Worm (Caenorhabditis elegans): ENCODE data around the gene affl-1.

Gene affl-1

DNA sequence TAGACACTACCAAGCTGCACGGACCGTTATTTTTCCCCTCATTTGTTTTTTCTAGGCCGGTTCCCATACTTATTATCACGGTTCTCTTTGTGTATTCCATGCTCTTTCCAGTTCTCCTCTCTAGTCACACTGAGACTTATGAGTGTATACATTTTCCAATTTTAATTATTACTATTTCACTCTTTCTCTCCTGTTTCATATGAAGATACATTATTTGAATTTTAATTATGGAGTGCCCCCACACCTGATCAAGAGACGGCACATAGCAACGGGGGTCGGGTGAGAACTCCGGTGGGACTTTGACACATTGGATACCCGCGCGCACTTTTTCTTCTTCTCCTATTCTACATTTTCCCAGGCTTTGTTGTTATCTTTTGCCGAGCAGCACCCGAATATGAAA lies at the start of gene affl-1:
Gene affl-1, plus strand, starts transcription at position 301 of the 400 bp plus-strand sequence.
- no peak for TF ChIP-seq tbx-2 (tag; optimal IDR thresholded peaks at IDR 0.05)
- no peak for TF ChIP-seq efl-1 (optimal IDR thresholded peaks at IDR 0.05)
- TF ChIP-seq efl-1 (GFP tag; optimal IDR thresholded peaks at IDR 0.05 in 1 of 2): peak in 1 of 2 experiments; percentile 60

DNA sequence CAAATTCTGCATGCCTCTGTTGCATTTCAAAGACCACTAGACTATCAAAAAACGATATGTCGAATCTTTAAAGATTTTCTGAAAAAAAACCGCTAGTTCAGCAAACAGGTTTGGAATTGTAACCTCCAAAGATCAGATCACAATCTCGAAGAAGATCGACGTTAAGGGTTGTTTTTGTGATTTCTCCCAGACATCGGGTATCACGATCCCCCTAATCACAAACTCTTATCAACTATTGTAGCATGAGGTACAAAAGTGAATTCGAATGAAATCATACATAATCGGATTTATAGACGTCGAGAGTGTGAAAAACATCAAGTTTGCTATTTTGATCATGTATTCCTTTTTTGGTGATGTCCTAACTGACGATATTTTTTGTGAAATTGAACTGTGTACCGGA lies 39.1 kb upstream of the affl-1 start:
- no peak for TF ChIP-seq lin-14 (GFP tag; optimal IDR thresholded peaks at IDR 0.05)
- no peak for TF ChIP-seq xbp-1 (tag; optimal IDR thresholded peaks at IDR 0.05)
- TF ChIP-seq nhr-90 (tag; optimal IDR thresholded peaks at IDR 0.05; ENCODE audit: poor library complexity): no peak
- TF ChIP-seq alr-1 (tag; optimal IDR thresholded peaks at IDR 0.05; ENCODE audit: borderline replicate concordance): no peak
- TF ChIP-seq mdl-1 (tag; optimal IDR thresholded peaks at IDR 0.05): no peak
- TF ChIP-seq ama-1 (optimal IDR thresholded peaks at IDR 0.05): no peak
- TF ChIP-seq aha-1 (tag; optimal IDR thresholded peaks at IDR 0.05): no peak
- TF ChIP-seq Y116A8C.19 (tag; optimal IDR thresholded peaks at IDR 0.05; ENCODE audit: borderline replicate concordance): no peak
- no peak for TF ChIP-seq egl-13 (tag; optimal IDR thresholded peaks at IDR 0.05)
- TF ChIP-seq efl-3 (GFP tag; optimal IDR thresholded peaks at IDR 0.05): no peak
- TF ChIP-seq lin-35 (GFP tag; optimal IDR thresholded peaks at IDR 0.05): no peak
- no peak for TF ChIP-seq hlh-4 (tag; optimal IDR thresholded peaks at IDR 0.05)
- no peak for TF ChIP-seq dsc-1 (tag; optimal IDR thresholded peaks at IDR 0.05)
- TF ChIP-seq nhr-85 (tag): peak; percentile 88
- no peak for TF ChIP-seq rnt-1 (tag; optimal IDR thresholded peaks at IDR 0.05)
- no peak for TF ChIP-seq swsn-7 (tag; optimal IDR thresholded peaks at IDR 0.05)
- TF ChIP-seq nhr-20 (tag; optimal IDR thresholded peaks at IDR 0.05): peak; percentile 19
- peak in 1 of 6 experiments; percentile 16 for TF ChIP-seq elt-3 (tag; optimal IDR thresholded peaks at IDR 0.05)
- TF ChIP-seq nhr-71 (tag; optimal IDR thresholded peaks at IDR 0.05): peak; percentile 5
- TF ChIP-seq nhr-77 (tag; optimal IDR thresholded peaks at IDR 0.05): no peak
- TF ChIP-seq vab-15 (tag; optimal IDR thresholded peaks at IDR 0.05): no peak
- TF ChIP-seq hlh-17 (GFP tag; optimal IDR thresholded peaks at IDR 0.05; ENCODE audit: borderline replicate concordance): no peak
- no peak for TF ChIP-seq isw-1 (GFP tag; IDR thresholded peaks at IDR 0.05)
- no peak for TF ChIP-seq snpc-4 (tag; optimal IDR thresholded peaks at IDR 0.05)
- TF ChIP-seq ztf-4 (tag; optimal IDR thresholded peaks at IDR 0.05): no peak
- TF ChIP-seq efl-1 (optimal IDR thresholded peaks at IDR 0.05): no peak
- TF ChIP-seq efl-1 (GFP tag; optimal IDR thresholded peaks at IDR 0.05 in 1 of 2): no peak
- no peak for TF ChIP-seq jun-1 (tag; optimal IDR thresholded peaks at IDR 0.05)
- no peak for TF ChIP-seq C16A3.4 (tag; optimal IDR thresholded peaks at IDR 0.05)
- no peak for TF ChIP-seq tlp-1 (tag; optimal IDR thresholded peaks at IDR 0.05)
- TF ChIP-seq ets-5 (GFP tag; IDR thresholded peaks at IDR 0.05): no peak
- no peak for TF ChIP-seq mep-1 (tag; optimal IDR thresholded peaks at IDR 0.05)
- 0 out of 2 replicates have a peak, but pooled peaks have one; percentile 28 for TF ChIP-seq grh-1 (GFP tag; IDR thresholded peaks at IDR 0.05)
- no peak for TF ChIP-seq sptf-1 (tag; optimal IDR thresholded peaks at IDR 0.05)
- TF ChIP-seq fkh-8 (tag; optimal IDR thresholded peaks at IDR 0.05): no peak
- no peak for TF ChIP-seq nhr-11 (tag; optimal IDR thresholded peaks at IDR 0.05)
- no peak for TF ChIP-seq C34B4.2 (tag; optimal IDR thresholded peaks at IDR 0.05)
- no peak for TF ChIP-seq lin-15B (tag; optimal IDR thresholded peaks at IDR 0.05)
- no peak for TF ChIP-seq unc-62 (GFP tag; optimal IDR thresholded peaks at IDR 0.05)
- TF ChIP-seq nhr-237 (tag; optimal IDR thresholded peaks at IDR 0.05): no peak
- TF ChIP-seq unc-98 (GFP tag; IDR thresholded peaks at IDR 0.05): no peak
- no peak for TF ChIP-seq lir-3 (tag; optimal IDR thresholded peaks at IDR 0.05; ENCODE audit: poor library complexity)
- TF ChIP-seq mef-2 (tag; optimal IDR thresholded peaks at IDR 0.05): no peak
- peak; percentile 10 for TF ChIP-seq blmp-1 (tag; optimal IDR thresholded peaks at IDR 0.05)
- TF ChIP-seq lin-13 (GFP tag; optimal IDR thresholded peaks at IDR 0.05): no peak
- no peak for TF ChIP-seq nhr-19 (GFP tag; conservative IDR thresholded peaks at IDR 0.05)
- no peak for TF ChIP-seq hpl-2 (GFP tag; optimal IDR thresholded peaks at IDR 0.05)
- peak; percentile 8 for TF ChIP-seq snu-23 (GFP tag; optimal IDR thresholded peaks at IDR 0.05)
- TF ChIP-seq elt-2 (tag; optimal IDR thresholded peaks at IDR 0.05): no peak
- no peak for TF ChIP-seq ceh-8 (GFP tag; optimal IDR thresholded peaks at IDR 0.05)
- no peak for TF ChIP-seq zag-1 (tag; optimal IDR thresholded peaks at IDR 0.05)

All from whole organism, L1 larva.